Fruit fly (Drosophila melanogaster): Measurements from ENCODE around the gene Alg11.

dm6 chr3L:21581984-21582383 is 43.6 kb upstream of the Alg11 start:
- TF ChIP-seq Hr4 (GFP tag; optimal IDR thresholded peaks at IDR 0.05) (no peak), Eip75B (GFP tag; optimal IDR thresholded peaks at IDR 0.05) (peak; percentile 1), Hr38 (GFP tag; optimal IDR thresholded peaks at IDR 0.05) (no peak), CG7368 (GFP tag; optimal IDR thresholded peaks at IDR 0.05) (no peak), Smox (GFP tag; optimal IDR thresholded peaks at IDR 0.05) (peak; percentile 27)
